Worm (Caenorhabditis elegans): Measurements from ENCODE around the gene tftc-5.
A peak's percentile ranks its signal among the peaks of the same experiment; 100 is the strongest.

Gene tftc-5

ce11 chrIII:3979980-3980631 is 41.9 kb upstream of the tftc-5 start (continued):
- TF ChIP-seq C17E4.6 (GFP tag; IDR thresholded peaks at IDR 0.05) (no peak), lin-54 (GFP tag; optimal IDR thresholded peaks at IDR 0.05) (peak; percentile 37), repo-1 (tag; optimal IDR thresholded peaks at IDR 0.05) (peak; percentile 57), rpc-1 (optimal IDR thresholded peaks at IDR 0.05) (no peak), rpc-1 (tag; optimal IDR thresholded peaks at IDR 0.05) (no peak), mel-28 (tag; optimal IDR thresholded peaks at IDR 0.05; ENCODE audit: borderline replicate concordance) (no peak), pbrm-1 (GFP tag; IDR thresholded peaks at IDR 0.05) (0 out of 2 replicates have a peak, but pooled peaks have one; percentile 21), egl-44 (GFP tag; IDR thresholded peaks at IDR 0.05) (no peak), T26A5.8 (tag; optimal IDR thresholded peaks at IDR 0.05) (no peak), Y56A3A.18 (GFP tag; IDR thresholded peaks at IDR 0.05) (no peak), lag-1 (GFP tag; IDR thresholded peaks at IDR 0.05) (no peak), F37B4.10 (GFP tag; IDR thresholded peaks at IDR 0.05) (no peak), lin-35 (GFP tag; optimal IDR thresholded peaks at IDR 0.05) (peak in 1 of 3 experiments; percentile 48), F55B11.4 (tag; optimal IDR thresholded peaks at IDR 0.05; ENCODE audit: borderline replicate concordance, insufficient read depth) (no peak), B0019.2 (GFP tag; conservative IDR thresholded peaks at IDR 0.05) (no peak), cebp-2 (GFP tag; IDR thresholded peaks at IDR 0.05) (no peak), nfyb-1 (GFP tag; IDR thresholded peaks at IDR 0.05) (peak; percentile 63; the same call in 1 of the 2 replicates), bed-2 (GFP tag; IDR thresholded peaks at IDR 0.05) (no peak), F39B2.1 (GFP tag; IDR thresholded peaks at IDR 0.05) (no peak), fkh-3 (tag; optimal IDR thresholded peaks at IDR 0.05) (no peak), ets-4 (GFP tag; optimal IDR thresholded peaks at IDR 0.05) (no peak), ekl-4 (GFP tag; IDR thresholded peaks at IDR 0.05) (no peak), unc-62 (GFP tag; optimal IDR thresholded peaks at IDR 0.05) (no peak), sdz-38 (tag; optimal IDR thresholded peaks at IDR 0.05) (no peak), dpl-1 (GFP tag; optimal IDR thresholded peaks at IDR 0.05) (no peak), B0261.1 (tag; optimal IDR thresholded peaks at IDR 0.05) (no peak), attf-3 (GFP tag; conservative IDR thresholded peaks at IDR 0.05) (no peak), ztf-18 (tag; optimal IDR thresholded peaks at IDR 0.05) (peak; percentile 3), tbp1 (GFP tag; optimal IDR thresholded peaks at IDR 0.05) (peak; percentile 27), egrh-3 (GFP tag; IDR thresholded peaks at IDR 0.05) (no peak), somi-1 (GFP tag; optimal IDR thresholded peaks at IDR 0.05) (peak; percentile 3), ama-1 (optimal IDR thresholded peaks at IDR 0.05) (no peak), ama-1 (GFP tag; optimal IDR thresholded peaks at IDR 0.05) (no peak), B0035.1 (tag; optimal IDR thresholded peaks at IDR 0.05) (no peak), lir-1 (GFP tag; conservative IDR thresholded peaks at IDR 0.05) (no peak), atf-7 (tag; optimal IDR thresholded peaks at IDR 0.05) (peak; percentile 37), B0336.3 (GFP tag; IDR thresholded peaks at IDR 0.05) (peak; percentile 54; the same call in 1 of the 2 replicates), C06A6.2 (GFP tag; conservative IDR thresholded peaks at IDR 0.05) (0 out of 2 replicates have a peak, but pooled peaks have one; percentile 47), zfh-2 (GFP tag; conservative IDR thresholded peaks at IDR 0.05) (peak; percentile 88), snpc-3.4 (tag; optimal IDR thresholded peaks at IDR 0.05) (no peak), dox-1 (GFP tag; IDR thresholded peaks at IDR 0.05) (peak; percentile 75), bed-1 (GFP tag; IDR thresholded peaks at IDR 0.05) (no peak), him-1 (tag; optimal IDR thresholded peaks at IDR 0.05) (no peak), lsy-27 (tag; optimal IDR thresholded peaks at IDR 0.05; ENCODE audit: borderline replicate concordance, insufficient read depth) (no peak), ceh-40 (GFP tag; IDR thresholded peaks at IDR 0.05) (no peak), tbx-9 (tag; optimal IDR thresholded peaks at IDR 0.05; ENCODE audit: borderline replicate concordance) (no peak), madf-6 (GFP tag; IDR thresholded peaks at IDR 0.05) (0 out of 2 replicates have a peak, but pooled peaks have one; percentile 24), nhr-27 (tag; optimal IDR thresholded peaks at IDR 0.05) (no peak), nhr-120 (GFP tag; IDR thresholded peaks at IDR 0.05) (no peak)

Measured in whole organism, young adult.